Worm (Caenorhabditis elegans) whole organism, young adult: Measurements from ENCODE around the gene ZC262.4.

Experiments used
- C17E4.6 ChIP-seq: fragments of 200-800 bp; sonication (Bioruptor generic); IDR thresholded peaks from 2 replicates; pipeline ENCODE4 v1.3.6; 2022; ENCODE audit warnings: missing genetic modification reagents, missing genetic modification characterization, missing compliant biosample characterization
- D2030.7 ChIP-seq: fragments of 200-800 bp; sonication (Bioruptor generic); IDR thresholded peaks from 2 replicates; pipeline ENCODE4 v1.3.6; 2022; ENCODE audit warnings: missing genetic modification reagents, missing genetic modification characterization, missing compliant biosample characterization
- F10E7.11 ChIP-seq: sonication (generic microtip); optimal IDR thresholded peaks from 2 replicates; lab custom pipeline; 2017; ENCODE audit warnings: mild to moderate bottlenecking, missing genetic modification characterization, moderate library complexity, missing compliant biosample characterization
- F52B5.7 ChIP-seq: sonication (generic microtip); optimal IDR thresholded peaks from 2 replicates; lab custom pipeline; 2016; ENCODE audit warnings: mild to moderate bottlenecking, missing genetic modification characterization, missing compliant biosample characterization
- F55B11.4 ChIP-seq: sonication (generic microtip); optimal IDR thresholded peaks from 2 replicates; lab custom pipeline; 2016; ENCODE audit warnings: missing compliant biosample characterization, missing genetic modification characterization, borderline replicate concordance; ENCODE audit not compliant: insufficient read depth
- F57C9.4 ChIP-seq: sonication (generic microtip); optimal IDR thresholded peaks from 2 replicates; lab custom pipeline; 2017; ENCODE audit warnings: mild to moderate bottlenecking, missing genetic modification characterization, missing compliant biosample characterization
- K12H6.12 ChIP-seq: fragments of 200-800 bp; sonication (Bioruptor generic); optimal IDR thresholded peaks from 2 replicates; lab custom pipeline; 2018; ENCODE audit warnings: mild to moderate bottlenecking, missing genetic modification characterization, missing compliant biosample characterization
- Y53G8AR.9 ChIP-seq: fragments of 200-800 bp; sonication (Bioruptor generic); conservative IDR thresholded peaks from 2 replicates; pipeline ENCODE4 v1.3.6; 2022; ENCODE audit warnings: missing genetic modification reagents, missing genetic modification characterization, missing compliant biosample characterization
- Y67H2A.10 ChIP-seq: fragments of 200-800 bp; sonication (Bioruptor generic); conservative IDR thresholded peaks from 2 replicates; pipeline ENCODE4 v1.3.6; 2022; ENCODE audit warnings: missing genetic modification reagents, missing genetic modification characterization, missing compliant biosample characterization
- Y79H2A.3 ChIP-seq: fragments of 200-800 bp; sonication (Bioruptor generic); conservative IDR thresholded peaks from 2 replicates; pipeline ENCODE4 v1.3.6; 2022; ENCODE audit warnings: missing genetic modification reagents, missing genetic modification characterization, missing compliant biosample characterization
- ZK185.1 ChIP-seq: sonication (generic microtip); optimal IDR thresholded peaks from 2 replicates; lab custom pipeline; 2016; ENCODE audit warnings: mild to moderate bottlenecking, missing genetic modification characterization, missing compliant biosample characterization; ENCODE audit not compliant: poor library complexity, severe bottlenecking
- attf-5 ChIP-seq: fragments of 200-800 bp; sonication (Bioruptor generic); optimal IDR thresholded peaks from 2 replicates; lab custom pipeline; 2018; ENCODE audit warnings: mild to moderate bottlenecking, missing genetic modification characterization, missing compliant biosample characterization
- attf-6 ChIP-seq: fragments of 200-800 bp; sonication (Bioruptor generic); IDR thresholded peaks from 2 replicates; pipeline ENCODE4 v1.3.6; 2022; ENCODE audit warnings: missing genetic modification reagents, missing genetic modification characterization, missing compliant biosample characterization
- bed-1 ChIP-seq: fragments of 200-800 bp; sonication (Bioruptor generic); IDR thresholded peaks from 2 replicates; pipeline ENCODE4 v1.3.6; 2022; ENCODE audit warnings: missing genetic modification reagents, missing genetic modification characterization, missing compliant biosample characterization
- bed-2 ChIP-seq: fragments of 200-800 bp; sonication (Bioruptor generic); IDR thresholded peaks from 2 replicates; pipeline ENCODE4 v1.3.6; 2022; ENCODE audit warnings: missing genetic modification reagents, missing genetic modification characterization, missing compliant biosample characterization
- cebp-1 ChIP-seq, 2 experiments: fragments of 200-800 bp in 1 of 2; sonication (Bioruptor generic) in 1 of 2; sonication (generic microtip) in 1 of 2; IDR thresholded peaks in 1 of 2; optimal IDR thresholded peaks in 1 of 2; 2 replicates each; pipeline versions ENCODE4 v1.3.6 to Lab custom; 2017 to 2022; ENCODE audit warnings: missing compliant biosample characterization in 2 of 2, missing genetic modification characterization in 2 of 2, mild to moderate bottlenecking in 1 of 2, missing genetic modification reagents in 1 of 2, moderate library complexity in 1 of 2
- ceh-79 ChIP-seq: sonication (generic microtip); optimal IDR thresholded peaks from 2 replicates; lab custom pipeline; 2017; ENCODE audit warnings: mild to moderate bottlenecking, missing genetic modification characterization, missing compliant biosample characterization
- dox-1 ChIP-seq: fragments of 200-800 bp; sonication (Bioruptor generic); IDR thresholded peaks from 2 replicates; pipeline ENCODE4 v1.3.6; 2022; ENCODE audit warnings: missing genetic modification reagents, missing genetic modification characterization, missing compliant biosample characterization
- dpl-1 ChIP-seq: fragments of 150-350 bp; optimal IDR thresholded peaks from 2 replicates; lab custom pipeline; 2014; ENCODE audit warnings: missing biosample characterization, missing genetic modification reagents, missing genetic modification characterization
- egl-18 ChIP-seq: fragments of 200-800 bp; sonication (Bioruptor generic); IDR thresholded peaks from 2 replicates; pipeline ENCODE4 v1.3.6; 2022; ENCODE audit warnings: missing genetic modification reagents, missing genetic modification characterization, missing compliant biosample characterization
- egl-44 ChIP-seq: fragments of 200-800 bp; sonication (Bioruptor generic); IDR thresholded peaks from 2 replicates; pipeline ENCODE4 v1.3.6; 2022; ENCODE audit warnings: missing genetic modification reagents, missing genetic modification characterization, missing compliant biosample characterization
- ets-4 ChIP-seq: fragments of 200-800 bp; sonication (Bioruptor generic); optimal IDR thresholded peaks from 2 replicates; lab custom pipeline; 2018; ENCODE audit warnings: mild to moderate bottlenecking, missing genetic modification characterization, missing compliant biosample characterization
- hlh-26 ChIP-seq: fragments of 200-800 bp; sonication (Bioruptor generic); conservative IDR thresholded peaks from 2 replicates; pipeline ENCODE4 v1.3.6; 2022; ENCODE audit warnings: missing genetic modification reagents, missing genetic modification characterization, missing compliant biosample characterization
- hmg-20 ChIP-seq: fragments of 200-800 bp; sonication (Bioruptor generic); IDR thresholded peaks from 2 replicates; pipeline ENCODE4 v1.3.6; 2022; ENCODE audit warnings: missing genetic modification reagents, missing genetic modification characterization, missing compliant biosample characterization
- hsf-1 ChIP-seq: fragments of 200-800 bp; sonication (Bioruptor generic); IDR thresholded peaks from 2 replicates; pipeline ENCODE4 v1.3.6; 2022; ENCODE audit warnings: missing genetic modification reagents, missing genetic modification characterization, missing compliant biosample characterization
- lin-26 ChIP-seq: fragments of 200-800 bp; sonication (Bioruptor generic); IDR thresholded peaks from 2 replicates; pipeline ENCODE4 v1.3.6; 2022; ENCODE audit warnings: missing genetic modification reagents, missing genetic modification characterization, missing compliant biosample characterization
- lin-35 ChIP-seq, 3 experiments: fragments of 150-350 bp in 2 of 3; sonication (generic microtip) in 1 of 3; optimal IDR thresholded peaks; 2 replicates each; lab custom pipeline; 2014 to 2018; ENCODE audit warnings: missing biosample characterization in 3 of 3, missing genetic modification characterization in 3 of 3, missing genetic modification reagents in 3 of 3
- lir-1 ChIP-seq: fragments of 200-800 bp; sonication (Bioruptor generic); conservative IDR thresholded peaks from 2 replicates; pipeline ENCODE4 v1.3.6; 2022; ENCODE audit warnings: missing genetic modification reagents, missing genetic modification characterization, missing compliant biosample characterization
- madf-10 ChIP-seq: sonication (generic microtip); optimal IDR thresholded peaks from 2 replicates; lab custom pipeline; 2016; ENCODE audit warnings: mild to moderate bottlenecking, missing genetic modification characterization, missing compliant biosample characterization
- madf-8 ChIP-seq: fragments of 200-800 bp; sonication (Bioruptor generic); conservative IDR thresholded peaks from 2 replicates; pipeline ENCODE4 v1.3.6; 2022; ENCODE audit warnings: missing genetic modification reagents, missing genetic modification characterization, missing compliant biosample characterization
- mel-28 ChIP-seq: sonication (generic microtip); optimal IDR thresholded peaks from 2 replicates; lab custom pipeline; 2016; ENCODE audit warnings: borderline replicate concordance, mild to moderate bottlenecking, missing genetic modification characterization, missing compliant biosample characterization
- mes-4 ChIP-seq: sonication (generic microtip); optimal IDR thresholded peaks from 2 replicates; lab custom pipeline; 2016; ENCODE audit warnings: missing genotype, missing genetic modification characterization, missing compliant biosample characterization
- nfya-1 ChIP-seq: sonication (generic microtip); optimal IDR thresholded peaks from 2 replicates; lab custom pipeline; 2017; ENCODE audit warnings: antibody characterized with exemption, missing compliant biosample characterization, missing genetic modification characterization, borderline replicate concordance; ENCODE audit not compliant: insufficient read depth
- nhr-80 ChIP-seq: sonication (generic microtip); optimal IDR thresholded peaks from 2 replicates; lab custom pipeline; 2016; ENCODE audit warnings: missing genetic modification characterization, missing compliant biosample characterization
- pbrm-1 ChIP-seq: fragments of 200-800 bp; sonication (Bioruptor generic); IDR thresholded peaks from 2 replicates; pipeline ENCODE4 v1.3.6; 2022; ENCODE audit warnings: missing genetic modification reagents, missing genetic modification characterization, missing compliant biosample characterization
- pha-4 ChIP-seq: fragments of 150-350 bp; sonication (generic microtip); optimal IDR thresholded peaks from 2 replicates; lab custom pipeline; 2014; ENCODE audit warnings: missing biosample characterization, missing genetic modification reagents, missing genetic modification characterization
- rcor-1 ChIP-seq: fragments of 200-800 bp; sonication (Bioruptor generic); IDR thresholded peaks from 2 replicates; pipeline ENCODE4 v1.3.6; 2022; ENCODE audit warnings: missing genetic modification reagents, missing genetic modification characterization, missing compliant biosample characterization
- rpc-1 ChIP-seq, 2 experiments: fragments of 150-350 bp in 1 of 2; sonication (generic microtip) in 1 of 2; optimal IDR thresholded peaks; 2 replicates each; lab custom pipeline; 2014 to 2018; ENCODE audit warnings: missing biosample characterization in 1 of 2, missing genetic modification characterization in 1 of 2, missing genetic modification reagents in 1 of 2, missing genotype in 1 of 2
- snpc-1.3 ChIP-seq: sonication (generic microtip); optimal IDR thresholded peaks from 2 replicates; lab custom pipeline; 2017; ENCODE audit warnings: missing genetic modification characterization, mild to moderate bottlenecking, missing compliant biosample characterization, antibody characterized with exemption, moderate library complexity, missing genotype, missing genetic modification reagents; ENCODE audit not compliant: insufficient read depth
- somi-1 ChIP-seq: fragments of 200-800 bp; sonication (Bioruptor generic); optimal IDR thresholded peaks from 2 replicates; lab custom pipeline; 2018; ENCODE audit warnings: mild to moderate bottlenecking, missing genetic modification characterization, missing compliant biosample characterization
- tbp1 ChIP-seq: fragments of 200-800 bp; sonication (Bioruptor generic); optimal IDR thresholded peaks from 2 replicates; lab custom pipeline; 2018; ENCODE audit warnings: mild to moderate bottlenecking, missing genetic modification characterization, missing compliant biosample characterization
- tbx-9 ChIP-seq: sonication (generic microtip); optimal IDR thresholded peaks from 2 replicates; lab custom pipeline; 2016; ENCODE audit warnings: borderline replicate concordance, missing genetic modification characterization, inconsistent platforms, missing compliant biosample characterization
- unc-130 ChIP-seq: sonication (generic microtip); optimal IDR thresholded peaks from 2 replicates; lab custom pipeline; 2016; ENCODE audit warnings: missing genetic modification reagents, missing genetic modification characterization, missing compliant biosample characterization
- xnd-1 ChIP-seq: sonication (generic microtip); optimal IDR thresholded peaks from 2 replicates; lab custom pipeline; 2016; ENCODE audit warnings: missing genotype, missing genetic modification reagents, missing genetic modification characterization, missing compliant biosample characterization
- ztf-26 ChIP-seq: sonication (generic microtip); optimal IDR thresholded peaks from 2 replicates; lab custom pipeline; 2017; ENCODE audit warnings: missing genetic modification characterization, missing compliant biosample characterization
- ztf-28 ChIP-seq: fragments of 200-800 bp; sonication (Bioruptor generic); IDR thresholded peaks from 2 replicates; pipeline ENCODE4 v1.3.6; 2022; ENCODE audit warnings: missing genetic modification reagents, missing genetic modification characterization, missing compliant biosample characterization
- ztf-3 ChIP-seq: fragments of 200-800 bp; sonication (Bioruptor generic); optimal IDR thresholded peaks from 2 replicates; lab custom pipeline; 2018; ENCODE audit warnings: mild to moderate bottlenecking, missing genetic modification characterization, missing compliant biosample characterization

Gene ZC262.4

ce11 chrIII:8307356-8307755, 27.0 kb downstream of the ZC262.4 start, which contains the start of the genes F10E9.7 and F10E9.5 (continued):
- TF ChIP-seq Y53G8AR.9 (GFP tag; lab: Robert Waterston, UW) (0 out of 2 replicates have a peak, but pooled peaks have one; percentile 40), Y67H2A.10 (GFP tag; lab: Robert Waterston, UW) (peak; percentile 61; the same call in 1 of the 2 replicates), nhr-80 (tag; lab: Kevin White, UChicago) (peak; percentile 17), lin-35 (GFP tag; optimal IDR thresholded peaks at IDR 0.05; lab: Kevin White, UChicago) (peak in 1 of 3 experiments; percentile 83), unc-130 (peak; percentile 94), somi-1 (peak; percentile 21), ZK185.1 (tag; lab: Kevin White, UChicago) (peak; percentile 96), F10E7.11 (tag; lab: Kevin White, UChicago) (peak; percentile 76), K12H6.12 (peak; percentile 85), pbrm-1 (no peak), Y79H2A.3 (GFP tag; lab: Robert Waterston, UW) (no peak), ets-4 (GFP tag; lab: Kevin White, UChicago) (no peak), F57C9.4 (tag; lab: Kevin White, UChicago) (peak; percentile 8), hsf-1 (0 out of 2 replicates have a peak, but pooled peaks have one; percentile 48), hlh-26 (GFP tag; lab: Robert Waterston, UW) (no peak), hmg-20 (GFP tag; lab: Robert Waterston, UW) (0 out of 2 replicates have a peak, but pooled peaks have one; percentile 30), ztf-3 (GFP tag; lab: Kevin White, UChicago) (no peak), mel-28 (no peak), ceh-79 (no peak), ztf-28 (GFP tag; lab: Robert Waterston, UW) (peak; percentile 89), egl-18 (no peak), rcor-1 (GFP tag; lab: Robert Waterston, UW) (peak; percentile 72), attf-6 (GFP tag; lab: Robert Waterston, UW) (no peak), madf-8 (GFP tag; lab: Robert Waterston, UW) (peak; percentile 52), pha-4 (tag; lab: Kevin White, UChicago) (no peak), attf-5 (GFP tag; lab: Kevin White, UChicago) (peak; percentile 75), dpl-1 (GFP tag; lab: Kevin White, UChicago) (peak; percentile 65), D2030.7 (peak; percentile 67), madf-10 (peak; percentile 83), F55B11.4 (tag; lab: Kevin White, UChicago) (no peak), C17E4.6 (GFP tag; lab: Robert Waterston, UW) (no peak), ztf-26 (tag; lab: Kevin White, UChicago) (no peak), cebp-1 (GFP tag; IDR thresholded peaks at IDR 0.05; lab: Robert Waterston, UW) (no peak), cebp-1 (tag; optimal IDR thresholded peaks at IDR 0.05; lab: Kevin White, UChicago) (peak; percentile 68), snpc-1.3 (peak; percentile 62), xnd-1 (tag; lab: Kevin White, UChicago) (no peak), bed-2 (GFP tag; lab: Robert Waterston, UW) (peak; percentile 62; the same call in 1 of the 2 replicates), lin-26 (GFP tag; lab: Robert Waterston, UW) (no peak), rpc-1 (optimal IDR thresholded peaks at IDR 0.05; lab: Kevin White, UChicago) (no peak), rpc-1 (tag; optimal IDR thresholded peaks at IDR 0.05; lab: Kevin White, UChicago) (no peak), tbx-9 (no peak), nfya-1 (no peak), F52B5.7 (tag; lab: Kevin White, UChicago) (no peak), mes-4 (tag; lab: Kevin White, UChicago) (no peak), lir-1 (GFP tag; lab: Robert Waterston, UW) (peak; percentile 75; the same call in 1 of the 2 replicates), tbp1 (peak; percentile 61), bed-1 (no peak), egl-44 (GFP tag; lab: Robert Waterston, UW) (no peak), dox-1 (peak; percentile 87)
